Worm (Caenorhabditis elegans) whole organism, young adult: ENCODE measurements around the gene cfp-1.

Source experiments
- B0261.1 ChIP-seq: sonication (generic microtip); optimal IDR thresholded peaks from 2 replicates; lab custom pipeline; 2016; ENCODE audit warnings: mild to moderate bottlenecking, missing genetic modification characterization, moderate library complexity, missing compliant biosample characterization
- B0336.3 ChIP-seq: fragments of 200-800 bp; sonication (Bioruptor generic); IDR thresholded peaks from 2 replicates; pipeline ENCODE4 v1.3.6; 2022; ENCODE audit warnings: missing genetic modification characterization, missing compliant biosample characterization
- C17E4.6 ChIP-seq: fragments of 200-800 bp; sonication (Bioruptor generic); IDR thresholded peaks from 2 replicates; pipeline ENCODE4 v1.3.6; 2022; ENCODE audit warnings: missing genetic modification reagents, missing genetic modification characterization, missing compliant biosample characterization
- F22D6.2 ChIP-seq: sonication (generic microtip); optimal IDR thresholded peaks from 2 replicates; lab custom pipeline; 2016; ENCODE audit warnings: mild to moderate bottlenecking, missing genetic modification characterization, missing compliant biosample characterization
- F39B2.1 ChIP-seq: fragments of 200-800 bp; sonication (Bioruptor generic); IDR thresholded peaks from 2 replicates; pipeline ENCODE4 v1.3.6; 2022; ENCODE audit warnings: missing genetic modification reagents, missing genetic modification characterization, missing compliant biosample characterization
- F49E8.2 ChIP-seq: sonication (generic microtip); optimal IDR thresholded peaks from 3 replicates; lab custom pipeline; 2017; ENCODE audit warnings: missing genetic modification characterization, mild to moderate bottlenecking, missing compliant biosample characterization, antibody characterized with exemption, moderate library complexity; ENCODE audit not compliant: insufficient read depth
- F55B11.4 ChIP-seq: sonication (generic microtip); optimal IDR thresholded peaks from 2 replicates; lab custom pipeline; 2016; ENCODE audit warnings: missing compliant biosample characterization, missing genetic modification characterization, borderline replicate concordance; ENCODE audit not compliant: insufficient read depth
- ZK185.1 ChIP-seq: sonication (generic microtip); optimal IDR thresholded peaks from 2 replicates; lab custom pipeline; 2016; ENCODE audit warnings: mild to moderate bottlenecking, missing genetic modification characterization, missing compliant biosample characterization; ENCODE audit not compliant: poor library complexity, severe bottlenecking
- aptf-2 ChIP-seq: fragments of 200-800 bp; sonication (Bioruptor generic); conservative IDR thresholded peaks from 2 replicates; pipeline ENCODE4 v1.3.6; 2022; ENCODE audit warnings: missing genetic modification reagents, missing genetic modification characterization, missing compliant biosample characterization
- aptf-3 ChIP-seq: fragments of 200-800 bp; sonication (Bioruptor generic); IDR thresholded peaks from 2 replicates; pipeline ENCODE4 v1.3.6; 2022; ENCODE audit warnings: missing genetic modification characterization, missing compliant biosample characterization
- attf-5 ChIP-seq: fragments of 200-800 bp; sonication (Bioruptor generic); optimal IDR thresholded peaks from 2 replicates; lab custom pipeline; 2018; ENCODE audit warnings: mild to moderate bottlenecking, missing genetic modification characterization, missing compliant biosample characterization
- bed-1 ChIP-seq: fragments of 200-800 bp; sonication (Bioruptor generic); IDR thresholded peaks from 2 replicates; pipeline ENCODE4 v1.3.6; 2022; ENCODE audit warnings: missing genetic modification reagents, missing genetic modification characterization, missing compliant biosample characterization
- cebp-1 ChIP-seq, 2 experiments: fragments of 200-800 bp in 1 of 2; sonication (Bioruptor generic) in 1 of 2; sonication (generic microtip) in 1 of 2; IDR thresholded peaks in 1 of 2; optimal IDR thresholded peaks in 1 of 2; 2 replicates each; pipeline versions ENCODE4 v1.3.6 to Lab custom; 2017 to 2022; ENCODE audit warnings: missing compliant biosample characterization in 2 of 2, missing genetic modification characterization in 2 of 2, mild to moderate bottlenecking in 1 of 2, missing genetic modification reagents in 1 of 2, moderate library complexity in 1 of 2
- ceh-58 ChIP-seq: fragments of 200-800 bp; sonication (Bioruptor generic); IDR thresholded peaks from 2 replicates; pipeline ENCODE4 v1.3.6; 2022; ENCODE audit warnings: missing genetic modification characterization, missing compliant biosample characterization
- chd-7 ChIP-seq: sonication (generic microtip); optimal IDR thresholded peaks from 2 replicates; lab custom pipeline; 2016; ENCODE audit warnings: mild to moderate bottlenecking, missing genetic modification characterization, moderate library complexity, missing compliant biosample characterization
- dox-1 ChIP-seq: fragments of 200-800 bp; sonication (Bioruptor generic); IDR thresholded peaks from 2 replicates; pipeline ENCODE4 v1.3.6; 2022; ENCODE audit warnings: missing genetic modification reagents, missing genetic modification characterization, missing compliant biosample characterization
- egl-18 ChIP-seq: fragments of 200-800 bp; sonication (Bioruptor generic); IDR thresholded peaks from 2 replicates; pipeline ENCODE4 v1.3.6; 2022; ENCODE audit warnings: missing genetic modification reagents, missing genetic modification characterization, missing compliant biosample characterization
- egl-44 ChIP-seq: fragments of 200-800 bp; sonication (Bioruptor generic); IDR thresholded peaks from 2 replicates; pipeline ENCODE4 v1.3.6; 2022; ENCODE audit warnings: missing genetic modification reagents, missing genetic modification characterization, missing compliant biosample characterization
- egrh-3 ChIP-seq: fragments of 200-800 bp; sonication (Bioruptor generic); IDR thresholded peaks from 2 replicates; pipeline ENCODE4 v1.3.6; 2022; ENCODE audit warnings: missing genetic modification reagents, missing genetic modification characterization, missing compliant biosample characterization
- ekl-4 ChIP-seq: fragments of 200-800 bp; sonication (Bioruptor generic); IDR thresholded peaks from 2 replicates; pipeline ENCODE4 v1.3.6; 2022; ENCODE audit warnings: missing genetic modification reagents, missing genetic modification characterization, missing compliant biosample characterization
- him-1 ChIP-seq: sonication (generic microtip); optimal IDR thresholded peaks from 2 replicates; lab custom pipeline; 2016; ENCODE audit warnings: missing genotype, missing genetic modification reagents, missing genetic modification characterization, missing compliant biosample characterization
- hmg-20 ChIP-seq: fragments of 200-800 bp; sonication (Bioruptor generic); IDR thresholded peaks from 2 replicates; pipeline ENCODE4 v1.3.6; 2022; ENCODE audit warnings: missing genetic modification reagents, missing genetic modification characterization, missing compliant biosample characterization
- hsf-1 ChIP-seq: fragments of 200-800 bp; sonication (Bioruptor generic); IDR thresholded peaks from 2 replicates; pipeline ENCODE4 v1.3.6; 2022; ENCODE audit warnings: missing genetic modification reagents, missing genetic modification characterization, missing compliant biosample characterization
- let-526 ChIP-seq: fragments of 200-800 bp; sonication (Bioruptor generic); IDR thresholded peaks from 2 replicates; pipeline ENCODE4 v1.3.6; 2022; ENCODE audit warnings: missing genetic modification reagents, missing genetic modification characterization, missing compliant biosample characterization
- lin-26 ChIP-seq: fragments of 200-800 bp; sonication (Bioruptor generic); IDR thresholded peaks from 2 replicates; pipeline ENCODE4 v1.3.6; 2022; ENCODE audit warnings: missing genetic modification reagents, missing genetic modification characterization, missing compliant biosample characterization
- lin-40 ChIP-seq: sonication (generic microtip); optimal IDR thresholded peaks from 2 replicates; lab custom pipeline; 2016; ENCODE audit warnings: missing genetic modification characterization, mild to moderate bottlenecking, missing compliant biosample characterization, missing genotype, missing genetic modification reagents
- madf-3 ChIP-seq: fragments of 200-800 bp; sonication (Bioruptor generic); IDR thresholded peaks from 2 replicates; pipeline ENCODE4 v1.3.6; 2022; ENCODE audit warnings: missing genetic modification reagents, missing genetic modification characterization, missing compliant biosample characterization
- madf-8 ChIP-seq: fragments of 200-800 bp; sonication (Bioruptor generic); conservative IDR thresholded peaks from 2 replicates; pipeline ENCODE4 v1.3.6; 2022; ENCODE audit warnings: missing genetic modification reagents, missing genetic modification characterization, missing compliant biosample characterization
- mcd-1 ChIP-seq: fragments of 200-800 bp; sonication (Bioruptor generic); IDR thresholded peaks from 2 replicates; pipeline ENCODE4 v1.3.6; 2022; ENCODE audit warnings: missing genetic modification reagents, missing genetic modification characterization, missing compliant biosample characterization
- nfya-1 ChIP-seq: sonication (generic microtip); optimal IDR thresholded peaks from 2 replicates; lab custom pipeline; 2017; ENCODE audit warnings: antibody characterized with exemption, missing compliant biosample characterization, missing genetic modification characterization, borderline replicate concordance; ENCODE audit not compliant: insufficient read depth
- nfya-2 ChIP-seq: fragments of 200-800 bp; sonication (Bioruptor generic); IDR thresholded peaks from 2 replicates; pipeline ENCODE4 v1.3.6; 2022; ENCODE audit warnings: missing genetic modification reagents, missing genetic modification characterization, missing compliant biosample characterization
- nfyb-1 ChIP-seq: fragments of 200-800 bp; sonication (Bioruptor generic); IDR thresholded peaks from 2 replicates; pipeline ENCODE4 v1.3.6; 2022; ENCODE audit warnings: missing genetic modification reagents, missing genetic modification characterization, missing compliant biosample characterization
- pha-4 ChIP-seq: fragments of 150-350 bp; sonication (generic microtip); optimal IDR thresholded peaks from 2 replicates; lab custom pipeline; 2014; ENCODE audit warnings: missing biosample characterization, missing genetic modification reagents, missing genetic modification characterization
- rcor-1 ChIP-seq: fragments of 200-800 bp; sonication (Bioruptor generic); IDR thresholded peaks from 2 replicates; pipeline ENCODE4 v1.3.6; 2022; ENCODE audit warnings: missing genetic modification reagents, missing genetic modification characterization, missing compliant biosample characterization
- rec-8 ChIP-seq, 2 experiments: sonication (generic microtip); optimal IDR thresholded peaks; 2 replicates each; lab custom pipeline; 2016; ENCODE audit warnings: mild to moderate bottlenecking in 2 of 2, missing genetic modification characterization in 2 of 2, missing genetic modification reagents in 2 of 2, missing genotype in 2 of 2, missing biosample characterization in 1 of 2, missing compliant biosample characterization in 1 of 2, moderate library complexity in 1 of 2
- repo-1 ChIP-seq: sonication (generic microtip); optimal IDR thresholded peaks from 2 replicates; lab custom pipeline; 2017; ENCODE audit warnings: mild to moderate bottlenecking, missing genetic modification characterization, missing compliant biosample characterization
- rpc-1 ChIP-seq, 2 experiments: fragments of 150-350 bp in 1 of 2; sonication (generic microtip) in 1 of 2; optimal IDR thresholded peaks; 2 replicates each; lab custom pipeline; 2014 to 2018; ENCODE audit warnings: missing biosample characterization in 1 of 2, missing genetic modification characterization in 1 of 2, missing genetic modification reagents in 1 of 2, missing genotype in 1 of 2
- somi-1 ChIP-seq: fragments of 200-800 bp; sonication (Bioruptor generic); optimal IDR thresholded peaks from 2 replicates; lab custom pipeline; 2018; ENCODE audit warnings: mild to moderate bottlenecking, missing genetic modification characterization, missing compliant biosample characterization
- tbp1 ChIP-seq: fragments of 200-800 bp; sonication (Bioruptor generic); optimal IDR thresholded peaks from 2 replicates; lab custom pipeline; 2018; ENCODE audit warnings: mild to moderate bottlenecking, missing genetic modification characterization, missing compliant biosample characterization
- tlf-1 ChIP-seq: fragments of 200-800 bp; sonication (Bioruptor generic); optimal IDR thresholded peaks from 2 replicates; lab custom pipeline; 2018; ENCODE audit warnings: mild to moderate bottlenecking, missing genetic modification characterization, missing compliant biosample characterization
- unc-62 ChIP-seq: fragments of 150-350 bp; optimal IDR thresholded peaks from 2 replicates; lab custom pipeline; 2014; ENCODE audit warnings: missing biosample characterization, missing genetic modification reagents, missing genetic modification characterization
- xnd-1 ChIP-seq: sonication (generic microtip); optimal IDR thresholded peaks from 2 replicates; lab custom pipeline; 2016; ENCODE audit warnings: missing genotype, missing genetic modification reagents, missing genetic modification characterization, missing compliant biosample characterization
- ztf-18 ChIP-seq: sonication (generic microtip); optimal IDR thresholded peaks from 2 replicates; lab custom pipeline; 2016; ENCODE audit warnings: missing genotype, mild to moderate bottlenecking, missing genetic modification characterization, missing compliant biosample characterization

cfp-1 gene

ce11 chrIV:14077135-14077534, at the start of gene cfp-1:
Gene cfp-1 (plus strand): TSS chrIV:14077435.
- TF ChIP-seq F49E8.2 (tag; lab: Kevin White, UChicago) (no peak), F55B11.4 (tag; lab: Kevin White, UChicago) (no peak), B0336.3 (GFP tag; lab: Robert Waterston, UW) (no peak), dox-1 (GFP tag; lab: Robert Waterston, UW) (no peak), nfya-2 (no peak), egl-44 (GFP tag; lab: Robert Waterston, UW) (no peak), egl-18 (no peak), unc-62 (GFP tag; lab: Kevin White, UChicago) (no peak), rpc-1 (optimal IDR thresholded peaks at IDR 0.05; lab: Kevin White, UChicago) (no peak), rpc-1 (tag; optimal IDR thresholded peaks at IDR 0.05; lab: Kevin White, UChicago) (no peak), tlf-1 (GFP tag; lab: Kevin White, UChicago) (no peak)

- TF ChIP-seq repo-1 (tag; lab: Kevin White, UChicago) (no peak), tbp1 (GFP tag; lab: Kevin White, UChicago) (peak; percentile 2), nfya-2 (no peak), ekl-4 (peak; percentile 94), egrh-3 (no peak), hsf-1 (GFP tag; lab: Robert Waterston, UW) (peak; percentile 96), mcd-1 (GFP tag; lab: Robert Waterston, UW) (peak; percentile 71), F22D6.2 (no peak), madf-8 (no peak), aptf-3 (GFP tag; lab: Robert Waterston, UW) (no peak), C17E4.6 (no peak), dox-1 (GFP tag; lab: Robert Waterston, UW) (no peak), madf-3 (GFP tag; lab: Robert Waterston, UW) (peak; percentile 83), bed-1 (GFP tag; lab: Robert Waterston, UW) (0 out of 2 replicates have a peak, but pooled peaks have one; percentile 32), lin-40 (tag; lab: Kevin White, UChicago) (peak; percentile 89), nfyb-1 (GFP tag; lab: Robert Waterston, UW) (peak; percentile 89), somi-1 (GFP tag; lab: Kevin White, UChicago) (peak; percentile 57), ceh-58 (GFP tag; lab: Robert Waterston, UW) (no peak), unc-62 (GFP tag; lab: Kevin White, UChicago) (no peak), lin-26 (GFP tag; lab: Robert Waterston, UW) (no peak), hmg-20 (GFP tag; lab: Robert Waterston, UW) (no peak), F39B2.1 (GFP tag; lab: Robert Waterston, UW) (no peak), ZK185.1 (peak; percentile 58), B0261.1 (no peak), chd-7 (tag; lab: Kevin White, UChicago) (peak; percentile 78), him-1 (tag; lab: Kevin White, UChicago) (no peak), let-526 (GFP tag; lab: Robert Waterston, UW) (no peak), nfya-1 (tag; lab: Kevin White, UChicago) (no peak), rec-8 (tag; optimal IDR thresholded peaks at IDR 0.05; lab: Kevin White, UChicago) (no peak), aptf-2 (GFP tag; lab: Robert Waterston, UW) (0 out of 2 replicates have a peak, but pooled peaks have one; percentile 28), xnd-1 (no peak), cebp-1 (GFP tag; IDR thresholded peaks at IDR 0.05; lab: Robert Waterston, UW) (no peak), cebp-1 (tag; optimal IDR thresholded peaks at IDR 0.05; lab: Kevin White, UChicago) (peak; percentile 66), ztf-18 (tag; lab: Kevin White, UChicago) (no peak), attf-5 (GFP tag; lab: Kevin White, UChicago) (peak; percentile 69), rcor-1 (GFP tag; lab: Robert Waterston, UW) (peak; percentile 32; the same call in 1 of the 2 replicates), pha-4 (no peak)
Measured at ce11 chrIV:14032620-14033501, 44.4 kb upstream of the cfp-1 start.
